Fruit fly (Drosophila melanogaster): ENCODE data around the gene CG42831.

CG42831 gene

DNA sequence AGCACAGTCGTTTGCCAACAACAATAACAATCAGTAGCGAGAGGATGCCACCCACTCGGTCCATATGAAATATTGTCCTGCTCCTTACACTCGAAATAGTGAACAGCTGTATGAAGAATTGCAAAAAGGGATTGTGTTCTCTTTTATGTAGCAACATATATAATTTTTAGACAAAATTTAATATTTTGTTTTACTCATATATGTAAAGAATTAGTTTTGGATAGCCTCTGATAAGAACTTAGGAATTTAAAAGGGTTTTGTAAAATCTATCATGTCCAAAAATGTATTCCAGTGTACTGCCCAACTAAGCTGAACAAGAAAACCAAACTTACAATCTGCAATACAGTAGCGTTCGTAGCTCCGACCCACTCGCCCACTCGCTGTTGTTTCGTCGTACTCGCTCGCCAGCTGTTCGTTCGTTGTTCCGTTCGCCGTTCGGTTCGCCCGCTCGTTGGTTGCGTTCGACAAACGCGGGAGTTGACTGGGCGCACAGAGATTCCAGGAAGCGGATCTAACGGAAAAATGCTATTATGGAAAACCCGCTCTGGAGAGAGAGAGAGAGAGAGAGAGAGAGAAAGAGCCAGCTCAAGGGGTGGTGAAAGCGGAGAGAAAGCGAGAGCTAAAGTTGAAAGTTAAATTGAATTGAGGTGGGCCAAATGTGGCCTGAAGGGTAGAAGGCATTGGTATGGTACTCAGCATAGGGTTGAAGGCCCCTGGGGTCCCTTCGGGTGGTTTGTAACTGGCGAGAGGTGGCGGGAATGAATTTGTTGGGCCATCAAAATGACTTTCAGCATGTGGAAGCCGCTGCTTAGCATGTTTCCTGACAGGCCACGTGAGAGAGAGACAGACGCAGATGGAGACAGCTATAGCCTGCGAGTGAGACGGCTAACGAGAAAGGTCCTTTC is 3.8 kb upstream of the CG42831 start (continued):
- peak; percentile 54; the same call in 1 of the 3 replicates for TF ChIP-seq ase (GFP tag; IDR thresholded peaks at IDR 0.05)
- TF ChIP-seq CG8478 (optimal IDR thresholded peaks at IDR 0.05): peak; percentile 72
- TF ChIP-seq wdn (GFP tag; IDR thresholded peaks at IDR 0.05): no peak
- peak; percentile 94 for TF ChIP-seq CG5180 (GFP tag; optimal IDR thresholded peaks at IDR 0.05)
- 0 out of 3 replicates have a peak, but pooled peaks have one; percentile 24 for TF ChIP-seq otp (GFP tag; IDR thresholded peaks at IDR 0.05)
- peak; percentile 55; the same call in 1 of the 2 replicates for TF ChIP-seq CG32772 (GFP tag; IDR thresholded peaks at IDR 0.05)
- no peak for TF ChIP-seq YL-1 (GFP tag; optimal IDR thresholded peaks at IDR 0.05)
- peak; percentile 73 for TF ChIP-seq Blimp-1 (GFP tag; optimal IDR thresholded peaks at IDR 0.05)
- peak; percentile 37; the same call in 1 of the 2 replicates for TF ChIP-seq CG14441 (GFP tag; IDR thresholded peaks at IDR 0.05)
- no peak for TF ChIP-seq CG16779 (GFP tag; IDR thresholded peaks at IDR 0.05)
- TF ChIP-seq cwo (GFP tag; optimal IDR thresholded peaks at IDR 0.05): peak; percentile 83
- TF ChIP-seq CG4820 (GFP tag; optimal IDR thresholded peaks at IDR 0.05): peak; percentile 65
- peak; percentile 29 for TF ChIP-seq Vsx1 (GFP tag; optimal IDR thresholded peaks at IDR 0.05)
- peak; percentile 52 for TF ChIP-seq pho (GFP tag; optimal IDR thresholded peaks at IDR 0.05)
- no peak for TF ChIP-seq CG30020 (tag; optimal IDR thresholded peaks at IDR 0.05)
- TF ChIP-seq CoRest (tag; optimal IDR thresholded peaks at IDR 0.05): peak; percentile 72
- no peak for TF ChIP-seq Side (GFP tag; optimal IDR thresholded peaks at IDR 0.05)
- TF ChIP-seq seq (GFP tag; IDR thresholded peaks at IDR 0.05): peak; percentile 75; the same call in 1 of the 2 replicates
- peak; percentile 42 for TF ChIP-seq Bteb2 (GFP tag; optimal IDR thresholded peaks at IDR 0.05)
- TF ChIP-seq CG2202 (tag; optimal IDR thresholded peaks at IDR 0.05): peak; percentile 42
- peak in 1 of 2 experiments; percentile 68 for TF ChIP-seq Eip74EF (GFP tag; optimal IDR thresholded peaks at IDR 0.05)
- TF ChIP-seq bbx (GFP tag; IDR thresholded peaks at IDR 0.05; ENCODE audit: partially characterized antibody): no peak; the same call in 1 of the 2 replicates
- TF ChIP-seq MESR4 (GFP tag; optimal IDR thresholded peaks at IDR 0.05): no peak
- peak; percentile 55; the same call in 1 of the 2 replicates for TF ChIP-seq peb (GFP tag; IDR thresholded peaks at IDR 0.05)
- TF ChIP-seq CG16815 (GFP tag; optimal IDR thresholded peaks at IDR 0.05): peak; percentile 42
- peak; percentile 53 for TF ChIP-seq kay (GFP tag; optimal IDR thresholded peaks at IDR 0.05)
- TF ChIP-seq CG4328 (GFP tag; optimal IDR thresholded peaks at IDR 0.05): peak; percentile 28
- TF ChIP-seq zfh1 (GFP tag; IDR thresholded peaks at IDR 0.05): 0 out of 3 replicates have a peak, but pooled peaks have one; percentile 39
- TF ChIP-seq CG12391 (tag; optimal IDR thresholded peaks at IDR 0.05): peak; percentile 82
- peak; percentile 92 for TF ChIP-seq CG18599 (GFP tag; optimal IDR thresholded peaks at IDR 0.05)
- no peak for TF ChIP-seq bigmax (GFP tag; optimal IDR thresholded peaks at IDR 0.05)
- TF ChIP-seq row (GFP tag; IDR thresholded peaks at IDR 0.05): peak; percentile 88
- TF ChIP-seq kah (GFP tag; optimal IDR thresholded peaks at IDR 0.05): no peak
- peak; percentile 75 for TF ChIP-seq CG13296 (GFP tag; optimal IDR thresholded peaks at IDR 0.05)
- TF ChIP-seq gcm2 (GFP tag; optimal IDR thresholded peaks at IDR 0.05): no peak
- peak; percentile 79 for TF ChIP-seq Oli (tag; optimal IDR thresholded peaks at IDR 0.05)
- TF ChIP-seq CG15073 (GFP tag; optimal IDR thresholded peaks at IDR 0.05): peak; percentile 29
- peak; percentile 68 for TF ChIP-seq ranshi (GFP tag; IDR thresholded peaks at IDR 0.05)
- TF ChIP-seq CG15601 (tag; optimal IDR thresholded peaks at IDR 0.05): peak; percentile 3
- peak; percentile 61 for TF ChIP-seq CG12299 (tag; optimal IDR thresholded peaks at IDR 0.05)
- TF ChIP-seq CG15269 (tag; optimal IDR thresholded peaks at IDR 0.05): peak; percentile 75
- TF ChIP-seq CG7928 (GFP tag; optimal IDR thresholded peaks at IDR 0.05): no peak
- peak; percentile 16 for TF ChIP-seq Six4 (GFP tag; optimal IDR thresholded peaks at IDR 0.05)
- TF ChIP-seq Neu2 (GFP tag; optimal IDR thresholded peaks at IDR 0.05; ENCODE audit: borderline replicate concordance): no peak
- TF ChIP-seq pan (optimal IDR thresholded peaks at IDR 0.05): no peak
- peak in 1 of 2 experiments; percentile 66 for TF ChIP-seq pan (GFP tag; optimal IDR thresholded peaks at IDR 0.05 in 1 of 2, IDR thresholded peaks at IDR 0.05 in 1 of 2)
- peak; percentile 74 for TF ChIP-seq Atf6 (GFP tag; IDR thresholded peaks at IDR 0.05)
- peak; percentile 67 for TF ChIP-seq CG17385 (GFP tag; optimal IDR thresholded peaks at IDR 0.05)

All from whole organism, embryonic.